Worm (Caenorhabditis elegans) whole organism, mixed stage, embryonic: ENCODE measurements around the gene lact-5.

ENCODE experiments used
- blmp-1 ChIP-seq: fragments of 150-350 bp; optimal IDR thresholded peaks from 2 replicates; lab custom pipeline; 2014; ENCODE audit warnings: missing biosample characterization, missing genetic modification characterization
- flh-1 ChIP-seq: fragments of 200-800 bp; sonication (Bioruptor generic); optimal IDR thresholded peaks from 2 replicates; lab custom pipeline; 2018; ENCODE audit warnings: mild to moderate bottlenecking, missing genetic modification characterization, moderate library complexity, missing compliant biosample characterization
- lin-32 ChIP-seq: fragments of 200-800 bp; sonication (Bioruptor generic); optimal IDR thresholded peaks from 2 replicates; lab custom pipeline; 2018; ENCODE audit warnings: mild to moderate bottlenecking, missing genetic modification characterization, missing compliant biosample characterization
- lsy-2 ChIP-seq: fragments of 150-350 bp; optimal IDR thresholded peaks from 2 replicates; lab custom pipeline; 2014; ENCODE audit warnings: missing biosample characterization, missing genetic modification characterization
- nhr-2 ChIP-seq: fragments of 150-350 bp; optimal IDR thresholded peaks from 2 replicates; lab custom pipeline; 2014; ENCODE audit warnings: missing biosample characterization, missing genetic modification characterization
- nhr-28 ChIP-seq: fragments of 150-350 bp; optimal IDR thresholded peaks from 2 replicates; lab custom pipeline; 2014; ENCODE audit warnings: missing biosample characterization, missing genetic modification characterization
- nhr-76 ChIP-seq: sonication (generic microtip); optimal IDR thresholded peaks from 2 replicates; lab custom pipeline; 2017; ENCODE audit warnings: missing biosample characterization, missing genetic modification characterization
- pha-4 ChIP-seq: fragments of 150-350 bp; optimal IDR thresholded peaks from 2 replicates; lab custom pipeline; 2018; ENCODE audit warnings: missing biosample characterization, missing genetic modification reagents, missing genetic modification characterization
- tbx-8 ChIP-seq: fragments of 200-800 bp; sonication (Bioruptor generic); optimal IDR thresholded peaks from 2 replicates; lab custom pipeline; 2018; ENCODE audit warnings: mild to moderate bottlenecking, missing genetic modification characterization, moderate library complexity, missing compliant biosample characterization
- unc-39 ChIP-seq: fragments of 150-350 bp; optimal IDR thresholded peaks from 2 replicates; lab custom pipeline; 2014; ENCODE audit warnings: missing biosample characterization, missing genetic modification characterization
- unc-62 ChIP-seq: fragments of 150-350 bp; optimal IDR thresholded peaks from 2 replicates; lab custom pipeline; 2014; ENCODE audit warnings: missing biosample characterization, missing genetic modification reagents, missing genetic modification characterization
- zip-8 ChIP-seq: fragments of 150-350 bp; optimal IDR thresholded peaks from 2 replicates; lab custom pipeline; 2014; ENCODE audit warnings: missing biosample characterization, missing genetic modification characterization
- ztf-11 ChIP-seq: fragments of 150-350 bp; optimal IDR thresholded peaks from 2 replicates; lab custom pipeline; 2014; ENCODE audit warnings: missing biosample characterization, missing genetic modification characterization

ce11 chrII:4857873-4858364 is 36.4 kb upstream of the lact-5 start, which contains the start of gene F11G11.5:
- TF ChIP-seq pha-4: no peak
- no peak for TF ChIP-seq nhr-28 (tag; lab: Kevin White, UChicago)
- TF ChIP-seq unc-62 (GFP tag; lab: Kevin White, UChicago): no peak
- TF ChIP-seq nhr-76 (tag; lab: Kevin White, UChicago): no peak
- TF ChIP-seq unc-39 (tag; lab: Kevin White, UChicago): no peak
- no peak for TF ChIP-seq lin-32 (GFP tag; lab: Kevin White, UChicago)
- no peak for TF ChIP-seq tbx-8
- no peak for TF ChIP-seq blmp-1 (tag; lab: Kevin White, UChicago)
- TF ChIP-seq lsy-2 (tag; lab: Kevin White, UChicago): no peak
- no peak for TF ChIP-seq ztf-11
- no peak for TF ChIP-seq nhr-2 (tag; lab: Kevin White, UChicago)
- TF ChIP-seq zip-8 (tag; lab: Kevin White, UChicago): no peak
- TF ChIP-seq flh-1 (GFP tag; lab: Kevin White, UChicago): no peak
